Worm (Caenorhabditis elegans): Measurements from ENCODE around the gene Y43C5B.2.

Gene Y43C5B.2

DNA sequence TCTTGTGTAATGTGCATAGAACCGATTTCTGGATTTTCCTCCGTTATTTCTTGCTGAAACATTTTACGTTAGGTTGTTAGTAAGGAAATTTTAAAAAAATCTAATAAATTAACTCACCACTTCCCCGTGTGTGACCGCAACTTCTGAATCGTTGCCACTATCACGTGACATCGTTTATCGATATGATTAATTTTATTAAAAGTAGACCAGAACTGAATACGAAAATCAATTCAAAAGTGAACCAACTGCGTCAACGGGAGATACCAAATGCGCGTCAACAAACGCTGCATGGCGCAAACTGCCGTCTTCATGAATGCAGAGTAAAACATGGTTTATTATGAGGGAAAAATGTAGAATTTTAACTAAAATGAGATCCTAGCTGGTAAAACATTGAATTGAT lies 13.9 kb upstream of the Y43C5B.2 start, which contains the start of gene sir-2.1 (continued):
- no peak for TF ChIP-seq sptf-2 (GFP tag; optimal IDR thresholded peaks at IDR 0.05)
- TF ChIP-seq Y56A3A.18 (GFP tag; IDR thresholded peaks at IDR 0.05) = no peak
- TF ChIP-seq mes-4 (tag; optimal IDR thresholded peaks at IDR 0.05) = no peak
- TF ChIP-seq T07F8.4 (tag; optimal IDR thresholded peaks at IDR 0.05) = no peak
- TF ChIP-seq lin-40 (tag; optimal IDR thresholded peaks at IDR 0.05) = peak; percentile 18
- TF ChIP-seq C06A6.2 (GFP tag; conservative IDR thresholded peaks at IDR 0.05) = no peak
- 0 out of 2 replicates have a peak, but pooled peaks have one; percentile 26 for TF ChIP-seq ceh-100 (GFP tag; IDR thresholded peaks at IDR 0.05)
- TF ChIP-seq mcd-1 (GFP tag; IDR thresholded peaks at IDR 0.05) = peak; percentile 44; the same call in 1 of the 2 replicates
- TF ChIP-seq unc-62 (GFP tag; optimal IDR thresholded peaks at IDR 0.05) = no peak
- no peak for TF ChIP-seq madf-10 (tag; optimal IDR thresholded peaks at IDR 0.05)

- TF ChIP-seq nfya-1 (tag; optimal IDR thresholded peaks at IDR 0.05; ENCODE audit: borderline replicate concordance, insufficient read depth) (no peak), gei-17 (GFP tag; optimal IDR thresholded peaks at IDR 0.05) (no peak), somi-1 (GFP tag; optimal IDR thresholded peaks at IDR 0.05) (no peak), lsy-27 (tag; optimal IDR thresholded peaks at IDR 0.05; ENCODE audit: borderline replicate concordance, insufficient read depth) (no peak), nfya-2 (GFP tag; IDR thresholded peaks at IDR 0.05) (no peak), K12H6.12 (tag; optimal IDR thresholded peaks at IDR 0.05) (no peak), F39B2.1 (GFP tag; IDR thresholded peaks at IDR 0.05) (no peak), ceh-27 (GFP tag; optimal IDR thresholded peaks at IDR 0.05) (no peak), lag-1 (GFP tag; IDR thresholded peaks at IDR 0.05) (no peak), rec-8 (tag; optimal IDR thresholded peaks at IDR 0.05) (no peak), nhr-80 (tag; optimal IDR thresholded peaks at IDR 0.05) (no peak)
Measured at ce11 chrIV:10360336-10360735, 8.2 kb upstream of the Y43C5B.2 start, which contains the start of gene ugt-59. Gene ugt-59, plus strand, starts transcription at chrIV:10360636.

ce11 chrIV:10357842-10358241 lies 5.7 kb upstream of the Y43C5B.2 start, which contains the start of gene gkow-1:
Gene gkow-1, plus strand, starts transcription at chrIV:10358142.
- TF ChIP-seq cebp-2 (GFP tag; IDR thresholded peaks at IDR 0.05) (no peak), hmg-1.2 (GFP tag; IDR thresholded peaks at IDR 0.05) (peak; percentile 45; the same call in 1 of the 2 replicates)

DNA sequence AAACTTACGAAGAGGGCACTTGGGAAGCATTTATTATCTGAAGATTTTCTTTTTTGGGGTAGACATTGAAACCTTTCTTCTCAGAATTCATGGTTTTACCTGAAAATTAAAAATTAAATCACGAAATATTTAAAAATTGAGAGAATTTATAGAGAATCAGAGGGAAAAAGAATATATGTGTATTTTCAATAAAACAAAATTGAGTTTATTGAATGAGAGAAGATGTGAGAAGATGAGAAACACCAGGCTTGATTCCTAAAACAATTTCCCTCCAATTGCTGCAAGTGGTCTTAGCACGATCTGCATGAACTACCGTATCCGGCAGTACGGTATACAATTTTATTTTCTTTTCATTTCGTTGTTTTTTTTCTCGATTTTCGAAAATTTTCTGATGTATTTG lies 4.9 kb upstream of the Y43C5B.2 start, which contains the start of gene R11A8.1:
Gene R11A8.1 (minus strand): TSS at position 101 of the 400 bp plus-strand sequence.
- peak; percentile 67 for TF ChIP-seq lsl-1 (GFP tag; optimal IDR thresholded peaks at IDR 0.05)
- TF ChIP-seq lin-26 (GFP tag; IDR thresholded peaks at IDR 0.05) = no peak

ce11 chrIV:10349871-10350640 lies 2.1 kb downstream of the Y43C5B.2 start, which contains the start of the genes unc-43 and Y43C5B.3:
Gene unc-43, minus strand, starts transcription at chrIV:10350217.
Gene Y43C5B.3, plus strand, starts transcription at chrIV:10350590.
- TF ChIP-seq snpc-1.3 (tag; optimal IDR thresholded peaks at IDR 0.05; ENCODE audit: insufficient read depth) (no peak), nhr-80 (tag; optimal IDR thresholded peaks at IDR 0.05) (peak; percentile 68)

DNA sequence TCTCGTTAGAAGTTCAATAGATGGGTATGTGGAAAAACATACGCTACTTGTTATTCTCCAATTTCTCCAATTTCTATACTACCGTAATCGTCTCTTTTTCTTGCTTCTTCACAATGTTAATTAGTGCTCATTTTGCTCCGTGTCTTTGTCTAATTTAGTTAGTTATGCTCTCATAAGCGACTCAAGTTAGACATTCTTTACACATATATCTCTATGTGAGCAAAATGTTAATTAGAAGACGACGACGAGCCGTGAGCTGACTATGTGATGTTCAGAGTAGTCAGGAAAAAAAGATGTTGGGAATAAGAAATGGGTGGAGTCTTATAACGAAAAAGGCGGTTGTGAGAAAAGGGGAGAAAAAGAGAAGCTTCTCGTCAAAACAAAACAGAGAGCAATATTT lies 4.6 kb downstream of the Y43C5B.2 start:
- TF ChIP-seq F57C9.4 (tag; optimal IDR thresholded peaks at IDR 0.05) = no peak
- TF ChIP-seq ama-1 (optimal IDR thresholded peaks at IDR 0.05) = no peak
- TF ChIP-seq ama-1 (GFP tag; optimal IDR thresholded peaks at IDR 0.05) = no peak
- TF ChIP-seq ceh-58 (GFP tag; IDR thresholded peaks at IDR 0.05) = no peak
- TF ChIP-seq hmg-20 (GFP tag; IDR thresholded peaks at IDR 0.05) = no peak
- no peak for TF ChIP-seq F10E7.11 (tag; optimal IDR thresholded peaks at IDR 0.05)
- TF ChIP-seq bed-2 (GFP tag; IDR thresholded peaks at IDR 0.05) = no peak
- no peak for TF ChIP-seq pha-4 (tag; optimal IDR thresholded peaks at IDR 0.05)
- no peak for TF ChIP-seq F37B4.10 (GFP tag; IDR thresholded peaks at IDR 0.05)
- no peak for TF ChIP-seq sptf-2 (GFP tag; optimal IDR thresholded peaks at IDR 0.05)
- TF ChIP-seq cebp-2 (GFP tag; IDR thresholded peaks at IDR 0.05) = no peak
- no peak for TF ChIP-seq ztf-28 (GFP tag; IDR thresholded peaks at IDR 0.05)
- no peak for TF ChIP-seq hlh-12 (tag; optimal IDR thresholded peaks at IDR 0.05)
- TF ChIP-seq athp-1 (tag; optimal IDR thresholded peaks at IDR 0.05) = no peak
- no peak for TF ChIP-seq unc-130 (GFP tag; optimal IDR thresholded peaks at IDR 0.05)
- TF ChIP-seq bed-1 (GFP tag; IDR thresholded peaks at IDR 0.05) = no peak
